Worm (Caenorhabditis elegans) whole organism, L4 larva: ENCODE measurements around the gene nac-3.

Experiments
- D1046.2 ChIP-seq: fragments of 200-800 bp; sonication (Bioruptor generic); IDR thresholded peaks from 2 replicates; pipeline ENCODE4 v1.3.6; 2022; ENCODE audit warnings: missing genetic modification characterization, missing compliant biosample characterization
- F10B5.3 ChIP-seq: sonication (generic microtip); optimal IDR thresholded peaks from 2 replicates; lab custom pipeline; 2016; ENCODE audit warnings: mild to moderate bottlenecking, missing genetic modification characterization, missing compliant biosample characterization
- F49E8.2 ChIP-seq: sonication (generic microtip); optimal IDR thresholded peaks from 2 replicates; lab custom pipeline; 2016; ENCODE audit warnings: missing compliant biosample characterization, mild to moderate bottlenecking, missing genetic modification characterization, borderline replicate concordance
- daf-16 ChIP-seq, 3 experiments: sonication (generic microtip); optimal IDR thresholded peaks; 2 replicates each; lab custom pipeline; 2016 to 2017; ENCODE audit warnings: missing genetic modification characterization in 3 of 3, missing genetic modification reagents in 3 of 3, mild to moderate bottlenecking in 2 of 3, missing compliant biosample characterization in 2 of 3, missing biosample characterization in 1 of 3, moderate library complexity in 1 of 3
- dmd-6 ChIP-seq: fragments of 200-800 bp; sonication (Bioruptor generic); IDR thresholded peaks from 2 replicates; pipeline ENCODE4 v1.3.6; 2022; ENCODE audit warnings: missing genetic modification reagents, missing genetic modification characterization, missing compliant biosample characterization
- egl-43 ChIP-seq: fragments of 200-800 bp; sonication (Bioruptor generic); IDR thresholded peaks from 2 replicates; pipeline ENCODE4 v1.3.6; 2022; ENCODE audit warnings: missing genetic modification reagents, missing genetic modification characterization, missing compliant biosample characterization
- lin-38 ChIP-seq: fragments of 200-800 bp; sonication (Bioruptor generic); IDR thresholded peaks from 2 replicates; pipeline ENCODE4 v1.3.6; 2022; ENCODE audit warnings: missing genetic modification reagents, missing genetic modification characterization, missing compliant biosample characterization
- mep-1 ChIP-seq: fragments of 150-350 bp; sonication (generic microtip); optimal IDR thresholded peaks from 3 replicates; lab custom pipeline; 2014; ENCODE audit warnings: missing biosample characterization, missing genetic modification characterization
- mes-2 ChIP-seq: sonication (generic microtip); optimal IDR thresholded peaks from 2 replicates; lab custom pipeline; 2016; ENCODE audit warnings: missing genotype, mild to moderate bottlenecking, missing genetic modification characterization, missing compliant biosample characterization; ENCODE audit not compliant: poor library complexity, severe bottlenecking
- unc-62 ChIP-seq, 3 experiments: fragments of 150-350 bp in 1 of 3; sonication (generic microtip); optimal IDR thresholded peaks in 2 of 3; peaks in 1 of 3; 1 replicate in 1 of 3; 2 replicates in 2 of 3; lab custom pipeline; 2014 to 2017; ENCODE audit warnings: missing biosample characterization in 3 of 3, missing genetic modification characterization in 3 of 3, missing genetic modification reagents in 3 of 3, missing genotype in 1 of 3
- zag-1 ChIP-seq: fragments of 150-350 bp; optimal IDR thresholded peaks from 2 replicates; lab custom pipeline; 2014; ENCODE audit warnings: missing biosample characterization, missing genetic modification characterization
- zip-2 ChIP-seq: fragments of 150-350 bp; optimal IDR thresholded peaks from 2 replicates; lab custom pipeline; 2014; ENCODE audit warnings: missing biosample characterization, missing genetic modification characterization

The nac-3 gene

ce11 chrIII:10202894-10203871 is 50.6 kb downstream of the nac-3 start, which contains the start of gene chc-1 (continued):
- TF ChIP-seq D1046.2 (GFP tag; lab: Robert Waterston, UW) (no peak), daf-16 (GFP tag; optimal IDR thresholded peaks at IDR 0.05; lab: Kevin White, UChicago) (no peak), daf-16 (tag; optimal IDR thresholded peaks at IDR 0.05; lab: Kevin White, UChicago) (peak; percentile 26), mep-1 (tag; lab: Kevin White, UChicago) (peak; percentile 70), zag-1 (no peak), lin-38 (GFP tag; lab: Robert Waterston, UW) (no peak), mes-2 (peak; percentile 56), dmd-6 (peak; percentile 33; the same call in 1 of the 2 replicates), zip-2 (tag; lab: Kevin White, UChicago) (no peak), F10B5.3 (tag; lab: Kevin White, UChicago) (no peak)

ce11 chrIII:10206352-10206751 is 53.8 kb downstream of the nac-3 start:
- TF ChIP-seq F49E8.2 (tag; lab: Kevin White, UChicago) (no peak), unc-62 (GFP tag; optimal IDR thresholded peaks at IDR 0.05 in 1 of 2; lab: Kevin White, UChicago) (peak in 1 of 2 experiments; percentile 61), unc-62 (tag; optimal IDR thresholded peaks at IDR 0.05; lab: Kevin White, UChicago) (no peak), egl-43 (GFP tag; lab: Robert Waterston, UW) (no peak)
